Fruit fly (Drosophila melanogaster) whole organism, pupa: ENCODE data around the gene CG6034.

ENCODE experiments used
- CG12605 ChIP-seq: fragments of 200-800 bp; sonication (Bioruptor generic); IDR thresholded peaks from 2 replicates; pipeline ENCODE4 v1.3.6; 2022; ENCODE audit warnings: missing biosample characterization, missing genetic modification characterization
- CG14655 ChIP-seq: fragments of 200-800 bp; sonication (Bioruptor generic); optimal IDR thresholded peaks from 3 replicates; lab custom pipeline; 2017; ENCODE audit warnings: mild to moderate bottlenecking, missing biosample characterization, missing genetic modification reagents, missing genetic modification characterization
- CG34367 ChIP-seq: fragments of 200-800 bp; sonication (Bioruptor generic); optimal IDR thresholded peaks from 2 replicates; lab custom pipeline; 2018; ENCODE audit warnings: missing biosample characterization, mild to moderate bottlenecking, missing genetic modification characterization
- EcR ChIP-seq: fragments of 200-800 bp; sonication (Bioruptor generic); optimal IDR thresholded peaks from 3 replicates; lab custom pipeline; 2019; ENCODE audit warnings: missing biosample characterization, missing genetic modification characterization, mild to moderate bottlenecking, moderate library complexity, missing genetic modification reagents
- Pif1B ChIP-seq: fragments of 200-800 bp; sonication (Bioruptor generic); optimal IDR thresholded peaks from 3 replicates; lab custom pipeline; 2016; ENCODE audit warnings: missing biosample characterization, missing genetic modification characterization
- Snoo ChIP-seq: fragments of 200-800 bp; sonication (Bioruptor generic); optimal IDR thresholded peaks from 3 replicates; lab custom pipeline; 2017; ENCODE audit warnings: missing biosample characterization, mild to moderate bottlenecking, missing genetic modification characterization, inconsistent platforms
- fd96Ca ChIP-seq: fragments of 200-800 bp; sonication (Bioruptor generic); IDR thresholded peaks from 3 replicates; pipeline ENCODE4 v1.3.6; 2022; ENCODE audit warnings: missing biosample characterization, missing genetic modification characterization
- rn ChIP-seq: fragments of 200-800 bp; sonication (Bioruptor generic); IDR thresholded peaks from 2 replicates; pipeline ENCODE4 v1.3.6; 2022; ENCODE audit warnings: missing biosample characterization, missing genetic modification characterization

dm6 chr3L:17759072-17759747, 12.6 kb upstream of the CG6034 start, which contains the start of gene CG32181:
- TF ChIP-seq CG34367 (tag; lab: Kevin White, UChicago) = no peak
- TF ChIP-seq Pif1B (GFP tag; lab: Kevin White, UChicago) = no peak
- TF ChIP-seq fd96Ca (GFP tag; lab: Robert Waterston, UW) = no peak
- TF ChIP-seq Snoo (tag; lab: Kevin White, UChicago) = no peak
- TF ChIP-seq EcR (GFP tag; lab: Kevin White, UChicago) = no peak
- TF ChIP-seq CG14655 (GFP tag; lab: Kevin White, UChicago) = no peak
- no peak for TF ChIP-seq CG12605
- no peak for TF ChIP-seq rn (GFP tag; lab: Robert Waterston, UW)
